Fruit fly (Drosophila melanogaster): ENCODE data around the gene sas.
A peak's percentile ranks its signal among the peaks of the same experiment; 100 is the strongest.

DNA sequence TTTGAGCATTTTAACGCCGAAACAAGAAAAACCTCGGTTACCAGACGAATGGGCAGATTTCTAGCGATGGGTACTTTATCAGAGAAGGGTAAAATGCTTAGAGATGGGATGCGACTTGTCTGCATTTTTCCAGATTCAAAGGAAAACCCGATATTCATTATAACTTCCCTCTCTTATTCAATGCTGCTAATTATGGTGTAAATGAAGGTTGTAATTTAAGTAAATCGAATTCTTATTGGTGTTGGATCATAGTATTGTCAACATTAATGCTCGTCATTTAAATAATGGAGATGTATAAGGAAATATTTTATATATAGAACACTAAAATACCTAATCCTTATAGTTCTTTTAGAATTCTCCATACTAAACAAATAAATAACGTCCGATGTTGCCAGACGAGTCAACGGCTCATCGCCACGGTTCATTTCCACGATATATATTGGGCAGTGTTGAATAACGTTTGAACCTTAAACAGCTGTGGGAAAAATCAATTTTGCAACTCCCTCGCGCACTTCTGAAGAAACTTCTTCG is 38.4 kb upstream of the sas start, which contains the start of the genes Alh and CG10098:
- peak; percentile 83 for TF ChIP-seq Dad (GFP tag; optimal IDR thresholded peaks at IDR 0.05)
- TF ChIP-seq CG33213 (GFP tag; optimal IDR thresholded peaks at IDR 0.05): peak; percentile 83
- TF ChIP-seq gt (GFP tag; IDR thresholded peaks at IDR 0.05): peak; percentile 56; the same call in 1 of the 2 replicates

Data from whole organism, embryonic.